Fruit fly (Drosophila melanogaster) Kc167 (cell line): ENCODE data around the gene Ir94h.

Experiments
- Sin3A ChIP-seq: fragments of >200 bp; optimal IDR thresholded peaks from 2 replicates; lab custom pipeline; 2018; ENCODE audit warnings: missing external identifiers
- h ChIP-seq: fragments of >200 bp; optimal IDR thresholded peaks from 3 replicates; lab custom pipeline; 2018; ENCODE audit warnings: missing external identifiers
- insv ChIP-seq: fragments of >200 bp; optimal IDR thresholded peaks from 3 replicates; lab custom pipeline; 2018; ENCODE audit warnings: missing external identifiers
- psq ChIP-seq: fragments of >200 bp; optimal IDR thresholded peaks from 2 replicates; lab custom pipeline; 2017; ENCODE audit warnings: missing external identifiers

- TF ChIP-seq insv (lab: Kevin White, UChicago) (no peak), h (lab: Kevin White, UChicago) (no peak), psq (lab: Kevin White, UChicago) (no peak), Sin3A (no peak)
Measured at dm6 chr3R:23481249-23481915, 5.9 kb upstream of the Ir94h start, which contains the start of gene Ir94f.
